Fruit fly (Drosophila melanogaster) whole organism, pupa: Measurements from ENCODE around the gene Alms1b.

Experiments
- CG10348 ChIP-seq: fragments of 200-800 bp; sonication (Bioruptor generic); IDR thresholded peaks from 2 replicates; pipeline ENCODE4 v1.3.6; 2022; ENCODE audit warnings: missing biosample characterization, missing genetic modification characterization
- CG12605 ChIP-seq: fragments of 200-800 bp; sonication (Bioruptor generic); IDR thresholded peaks from 2 replicates; pipeline ENCODE4 v1.3.6; 2022; ENCODE audit warnings: missing biosample characterization, missing genetic modification characterization
- CG13204 ChIP-seq: fragments of 200-800 bp; sonication (Bioruptor generic); optimal IDR thresholded peaks from 2 replicates; lab custom pipeline; 2018; ENCODE audit warnings: missing biosample characterization, mild to moderate bottlenecking, missing genetic modification characterization, moderate library complexity
- CG15710 ChIP-seq: fragments of 200-800 bp; sonication (Bioruptor generic); optimal IDR thresholded peaks from 2 replicates; lab custom pipeline; 2018; ENCODE audit warnings: missing biosample characterization, mild to moderate bottlenecking, missing genetic modification characterization, moderate library complexity
- CG17806 ChIP-seq: fragments of 200-800 bp; sonication (Bioruptor generic); optimal IDR thresholded peaks from 2 replicates; lab custom pipeline; 2018; ENCODE audit warnings: missing biosample characterization, mild to moderate bottlenecking, missing genetic modification characterization, moderate library complexity
- CG34367 ChIP-seq: fragments of 200-800 bp; sonication (Bioruptor generic); optimal IDR thresholded peaks from 2 replicates; lab custom pipeline; 2018; ENCODE audit warnings: missing biosample characterization, mild to moderate bottlenecking, missing genetic modification characterization
- CG4496 ChIP-seq: fragments of 200-800 bp; sonication (Bioruptor generic); IDR thresholded peaks from 3 replicates; pipeline ENCODE4 v1.3.6; 2022; ENCODE audit warnings: missing biosample characterization, missing genetic modification characterization
- CG8301 ChIP-seq: fragments of 200-800 bp; sonication (Bioruptor generic); optimal IDR thresholded peaks from 2 replicates; lab custom pipeline; 2018; ENCODE audit warnings: missing biosample characterization, mild to moderate bottlenecking, missing genetic modification characterization
- CG9948 ChIP-seq: fragments of 200-800 bp; sonication (Bioruptor generic); optimal IDR thresholded peaks from 2 replicates; lab custom pipeline; 2018; ENCODE audit warnings: missing biosample characterization, mild to moderate bottlenecking, missing genetic modification characterization, moderate library complexity
- D1 ChIP-seq: fragments of 200-800 bp; sonication (Bioruptor generic); optimal IDR thresholded peaks from 2 replicates; lab custom pipeline; 2018; ENCODE audit warnings: missing biosample characterization, mild to moderate bottlenecking, missing genetic modification characterization, moderate library complexity
- EcR ChIP-seq: fragments of 200-800 bp; sonication (Bioruptor generic); optimal IDR thresholded peaks from 3 replicates; lab custom pipeline; 2019; ENCODE audit warnings: missing biosample characterization, missing genetic modification characterization, mild to moderate bottlenecking, moderate library complexity, missing genetic modification reagents
- Ets98B ChIP-seq: fragments of 200-800 bp; sonication (Bioruptor generic); IDR thresholded peaks from 2 replicates; pipeline ENCODE4 v1.3.6; 2022; ENCODE audit warnings: missing biosample characterization, missing genetic modification characterization
- Pif1A ChIP-seq: fragments of 200-800 bp; sonication (Bioruptor generic); optimal IDR thresholded peaks from 3 replicates; lab custom pipeline; 2016; ENCODE audit warnings: missing biosample characterization, missing genetic modification characterization
- Pif1B ChIP-seq: fragments of 200-800 bp; sonication (Bioruptor generic); optimal IDR thresholded peaks from 3 replicates; lab custom pipeline; 2016; ENCODE audit warnings: missing biosample characterization, missing genetic modification characterization

DNA sequence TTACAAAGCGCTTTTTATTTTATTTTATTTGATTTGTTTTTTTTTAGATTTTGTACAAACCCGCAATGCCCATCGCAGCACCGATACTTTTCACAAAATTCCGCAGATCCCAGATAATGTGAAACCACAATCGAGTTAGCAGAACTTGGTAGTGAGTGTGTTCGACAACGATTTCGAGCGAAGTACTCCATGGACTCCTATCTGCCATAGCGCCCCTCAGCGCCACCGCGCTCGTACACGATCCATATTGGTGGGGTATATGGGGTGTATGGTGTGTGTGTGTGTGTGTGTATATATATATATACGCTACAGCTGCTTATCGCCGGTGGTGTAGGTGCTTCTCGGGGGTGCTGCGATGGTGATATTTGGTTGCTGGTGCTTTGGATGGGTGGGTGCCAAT lies 18.3 kb downstream of the Alms1b start:
- TF ChIP-seq CG13204 (GFP tag; lab: Kevin White, UChicago) (no peak), CG15710 (no peak), D1 (tag; lab: Kevin White, UChicago) (no peak), Pif1A (GFP tag; lab: Kevin White, UChicago) (no peak), EcR (GFP tag; lab: Kevin White, UChicago) (no peak), CG34367 (tag; lab: Kevin White, UChicago) (no peak), CG10348 (GFP tag; lab: Robert Waterston, UW) (no peak), CG9948 (tag; lab: Kevin White, UChicago) (no peak), CG17806 (no peak), CG4496 (GFP tag; lab: Robert Waterston, UW) (no peak), CG12605 (GFP tag; lab: Robert Waterston, UW) (no peak), Pif1B (GFP tag; lab: Kevin White, UChicago) (no peak), CG8301 (tag; lab: Kevin White, UChicago) (no peak), Ets98B (GFP tag; lab: Robert Waterston, UW) (no peak)
